Worm (Caenorhabditis elegans) whole organism, early embryonic: ENCODE results near the gene ptp-2.

Experiments used
- B0310.2 ChIP-seq: sonication (generic microtip); optimal IDR thresholded peaks from 2 replicates; lab custom pipeline; 2016; ENCODE audit warnings: mild to moderate bottlenecking, missing genetic modification characterization, missing compliant biosample characterization
- F13C5.2 ChIP-seq: sonication (generic microtip); optimal IDR thresholded peaks from 2 replicates; lab custom pipeline; 2017; ENCODE audit warnings: mild to moderate bottlenecking, missing genetic modification characterization, inconsistent platforms, missing compliant biosample characterization
- aly-1 ChIP-seq: sonication (generic microtip); optimal IDR thresholded peaks from 2 replicates; lab custom pipeline; 2016; ENCODE audit warnings: missing genetic modification characterization, missing compliant biosample characterization
- ama-1 ChIP-seq: fragments of 150-350 bp; optimal IDR thresholded peaks from 2 replicates; lab custom pipeline; 2014
- ceh-13 ChIP-seq: fragments of 200-800 bp; sonication (Bioruptor generic); optimal IDR thresholded peaks from 2 replicates; lab custom pipeline; 2018; ENCODE audit warnings: mild to moderate bottlenecking, missing genetic modification characterization, missing compliant biosample characterization
- ceh-36 ChIP-seq: sonication (generic microtip); optimal IDR thresholded peaks from 2 replicates; lab custom pipeline; 2016; ENCODE audit warnings: missing genetic modification characterization, inconsistent platforms, missing compliant biosample characterization
- ets-7 ChIP-seq: sonication (generic microtip); optimal IDR thresholded peaks from 2 replicates; lab custom pipeline; 2016; ENCODE audit warnings: missing genotype, missing genetic modification characterization, missing compliant biosample characterization
- flt-1 ChIP-seq: fragments of 200-800 bp; sonication (Bioruptor generic); IDR thresholded peaks from 2 replicates; pipeline ENCODE4 v1.3.6; 2022; ENCODE audit warnings: missing genetic modification characterization, missing compliant biosample characterization
- hmbx-1 ChIP-seq: sonication (generic microtip); optimal IDR thresholded peaks from 2 replicates; lab custom pipeline; 2016; ENCODE audit warnings: mild to moderate bottlenecking, missing genetic modification characterization, missing compliant biosample characterization
- hmg-4 ChIP-seq: fragments of 200-800 bp; sonication (Bioruptor generic); optimal IDR thresholded peaks from 2 replicates; lab custom pipeline; 2018; ENCODE audit warnings: mild to moderate bottlenecking, missing genetic modification characterization, missing compliant biosample characterization
- hnd-1 ChIP-seq: sonication (generic microtip); optimal IDR thresholded peaks from 2 replicates; lab custom pipeline; 2016; ENCODE audit warnings: missing genetic modification characterization, missing compliant biosample characterization
- pes-1 ChIP-seq: fragments of 200-800 bp; sonication (Bioruptor generic); IDR thresholded peaks from 2 replicates; pipeline ENCODE4 v1.3.6; 2022; ENCODE audit warnings: missing genetic modification reagents, missing genetic modification characterization, missing compliant biosample characterization
- scrt-1 ChIP-seq: fragments of 200-800 bp; sonication (Bioruptor generic); IDR thresholded peaks from 2 replicates; pipeline ENCODE4 v1.3.6; 2022; ENCODE audit warnings: missing genetic modification characterization, missing compliant biosample characterization
- sea-1 ChIP-seq: fragments of 200-800 bp; sonication (Bioruptor generic); conservative IDR thresholded peaks from 2 replicates; pipeline ENCODE4 v1.3.6; 2022; ENCODE audit warnings: missing genetic modification characterization, missing compliant biosample characterization
- tbx-11 ChIP-seq: fragments of 200-800 bp; sonication (Bioruptor generic); IDR thresholded peaks from 2 replicates; pipeline ENCODE4 v1.3.6; 2022; ENCODE audit warnings: missing genetic modification characterization, missing compliant biosample characterization
- tbx-37 ChIP-seq: fragments of 200-800 bp; sonication (Bioruptor generic); conservative IDR thresholded peaks from 2 replicates; pipeline ENCODE4 v1.3.6; 2022; ENCODE audit warnings: missing genetic modification reagents, missing genetic modification characterization, missing compliant biosample characterization
- tra-4 ChIP-seq: sonication (generic microtip); optimal IDR thresholded peaks from 2 replicates; lab custom pipeline; 2017; ENCODE audit warnings: missing genetic modification characterization, missing compliant biosample characterization

ptp-2 gene

DNA sequence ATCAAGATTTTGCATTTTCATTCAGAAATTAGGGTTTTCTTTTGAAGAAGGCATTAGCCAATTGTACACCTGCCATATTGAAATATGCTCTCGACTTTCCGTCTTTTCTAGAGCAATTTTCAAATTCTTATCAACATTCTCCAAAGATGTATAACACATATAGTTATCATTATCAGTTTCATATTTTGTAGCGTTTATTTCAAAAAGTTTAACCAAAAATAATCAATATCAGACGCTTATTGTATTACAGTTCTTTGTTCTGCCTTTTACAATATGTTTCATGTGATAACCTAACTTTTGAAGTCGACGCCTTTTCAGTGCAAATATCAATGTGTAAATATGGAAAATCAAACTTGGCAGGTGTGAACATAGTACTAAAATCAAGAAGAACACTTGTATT is 4.5 kb upstream of the ptp-2 start:
- TF ChIP-seq ceh-36 (no peak), aly-1 (tag; lab: Kevin White, UChicago) (no peak), sea-1 (GFP tag; lab: Robert Waterston, UW) (no peak), hmg-4 (GFP tag; lab: Kevin White, UChicago) (no peak), tra-4 (tag; lab: Kevin White, UChicago) (no peak), hnd-1 (tag; lab: Kevin White, UChicago) (no peak), scrt-1 (GFP tag; lab: Robert Waterston, UW) (no peak), F13C5.2 (no peak), ceh-13 (GFP tag; lab: Kevin White, UChicago) (no peak), B0310.2 (tag; lab: Kevin White, UChicago) (no peak), ama-1 (lab: Kevin White, UChicago) (no peak), tbx-11 (GFP tag; lab: Robert Waterston, UW) (no peak), hmbx-1 (tag; lab: Kevin White, UChicago) (no peak), flt-1 (no peak), tbx-37 (GFP tag; lab: Robert Waterston, UW) (no peak), pes-1 (GFP tag; lab: Robert Waterston, UW) (no peak), ets-7 (no peak)

DNA sequence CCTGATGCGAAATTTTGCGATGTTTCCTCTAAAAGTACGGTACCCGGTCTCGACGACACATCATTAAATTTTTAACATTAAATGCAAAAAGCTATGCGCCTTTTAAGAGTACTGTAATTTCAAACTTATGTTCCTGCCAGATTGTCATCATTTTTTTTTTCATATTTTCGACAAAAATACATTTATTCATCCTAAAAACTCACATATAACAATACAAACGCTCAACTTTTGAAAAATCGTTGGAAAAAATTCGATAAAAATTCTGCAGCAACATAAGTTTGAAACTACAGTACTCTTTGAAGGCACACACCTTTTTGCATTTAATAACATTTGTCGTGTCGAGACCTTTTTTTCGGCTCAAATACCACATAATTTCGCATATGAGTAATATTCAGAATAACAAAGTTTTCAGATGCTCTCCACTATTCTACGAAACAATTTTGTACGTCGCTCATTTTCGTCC is 1.4 kb upstream of the ptp-2 start, which contains the start of gene frh-1:
TSS of gene frh-1 (plus strand) at position 413 of the 463 bp plus-strand sequence.
- TF ChIP-seq flt-1 (no peak), tra-4 (tag; lab: Kevin White, UChicago) (no peak), ceh-36 (no peak), scrt-1 (GFP tag; lab: Robert Waterston, UW) (no peak), B0310.2 (tag; lab: Kevin White, UChicago) (no peak), tbx-11 (GFP tag; lab: Robert Waterston, UW) (no peak), ets-7 (no peak), hnd-1 (tag; lab: Kevin White, UChicago) (no peak), hmbx-1 (tag; lab: Kevin White, UChicago) (no peak), hmg-4 (GFP tag; lab: Kevin White, UChicago) (no peak), tbx-37 (GFP tag; lab: Robert Waterston, UW) (no peak), aly-1 (tag; lab: Kevin White, UChicago) (no peak), F13C5.2 (no peak), sea-1 (GFP tag; lab: Robert Waterston, UW) (no peak)

DNA sequence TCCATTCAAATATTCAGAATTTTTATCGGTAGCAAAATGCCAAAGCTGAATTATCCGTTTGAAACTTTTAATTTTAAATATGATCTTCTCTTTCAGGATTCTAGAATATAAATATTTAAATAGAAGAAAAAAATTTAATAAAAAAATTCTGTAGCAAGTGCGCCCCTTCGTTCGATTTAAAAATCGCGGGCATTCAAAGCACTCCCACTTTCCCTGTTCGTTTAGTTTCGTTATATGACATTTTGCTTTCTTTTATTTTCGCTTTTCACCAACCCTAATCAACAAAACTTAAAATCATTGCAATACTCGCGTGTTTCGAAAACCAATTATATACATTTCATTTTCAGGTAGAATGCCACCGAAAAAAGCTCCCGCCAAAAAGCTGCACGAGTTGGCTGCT is 3.2 kb downstream of the ptp-2 start, which contains the start of gene vrk-1:
TSS of gene vrk-1 (plus strand) at position 348 of the 400 bp plus-strand sequence.
- TF ChIP-seq hmg-4 (GFP tag; lab: Kevin White, UChicago) (no peak), pes-1 (GFP tag; lab: Robert Waterston, UW) (no peak)

DNA sequence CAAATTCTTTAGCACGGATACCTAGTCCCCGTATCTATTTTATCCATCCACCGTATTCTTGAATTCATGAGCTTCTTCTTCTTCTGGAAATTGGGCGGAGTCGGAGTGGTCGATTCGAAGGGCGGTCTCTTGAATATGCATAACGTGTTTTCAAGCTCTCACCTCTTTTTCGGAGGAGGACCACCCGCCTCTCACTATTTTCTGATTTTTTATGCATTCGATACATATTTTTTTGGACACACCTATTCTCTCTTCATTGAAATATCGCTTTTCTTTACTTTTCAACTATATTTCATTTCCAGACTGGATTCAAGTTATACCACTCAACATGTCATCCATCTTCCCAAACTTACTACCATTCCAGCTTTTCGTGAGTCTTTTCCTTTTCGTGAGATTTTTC is 10.1 kb downstream of the ptp-2 start, which contains the start of gene egl-44:
TSS of gene egl-44 (plus strand) at position 301 of the 400 bp plus-strand sequence.
- TF ChIP-seq tra-4 (tag; lab: Kevin White, UChicago): no peak

DNA sequence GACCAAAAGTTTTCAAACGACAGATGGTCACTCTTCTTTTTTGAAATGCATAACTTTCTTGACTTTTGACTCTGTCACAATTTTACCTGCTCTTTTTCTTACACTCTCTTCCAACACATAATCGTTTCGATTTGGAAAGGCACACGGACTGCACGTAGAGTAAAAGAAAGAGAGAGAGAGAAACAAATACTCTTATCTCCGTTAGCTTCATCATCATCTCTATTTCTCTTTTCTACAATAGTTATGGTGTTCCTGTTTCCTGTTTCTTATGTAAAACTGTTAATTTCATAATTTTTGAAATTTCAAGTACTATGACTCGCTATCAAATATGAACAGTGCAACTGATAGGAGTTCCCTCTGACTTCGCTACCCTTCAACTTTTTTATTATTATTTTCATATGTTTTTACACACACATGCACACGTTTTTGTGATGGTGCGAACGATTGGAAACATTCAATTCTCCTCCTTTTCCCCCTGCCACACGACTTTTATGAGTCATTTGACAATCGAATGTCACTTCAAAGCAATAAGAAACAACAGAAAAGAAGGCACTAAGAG is 11.7 kb downstream of the ptp-2 start:
- TF ChIP-seq ceh-13 (GFP tag; lab: Kevin White, UChicago) (no peak), tra-4 (tag; lab: Kevin White, UChicago) (no peak), F13C5.2 (no peak), hmg-4 (GFP tag; lab: Kevin White, UChicago) (no peak), pes-1 (GFP tag; lab: Robert Waterston, UW) (no peak), flt-1 (no peak), B0310.2 (tag; lab: Kevin White, UChicago) (no peak), sea-1 (GFP tag; lab: Robert Waterston, UW) (no peak), hmbx-1 (tag; lab: Kevin White, UChicago) (no peak), ets-7 (no peak), tbx-37 (GFP tag; lab: Robert Waterston, UW) (no peak), scrt-1 (GFP tag; lab: Robert Waterston, UW) (no peak), hnd-1 (tag; lab: Kevin White, UChicago) (no peak)

DNA sequence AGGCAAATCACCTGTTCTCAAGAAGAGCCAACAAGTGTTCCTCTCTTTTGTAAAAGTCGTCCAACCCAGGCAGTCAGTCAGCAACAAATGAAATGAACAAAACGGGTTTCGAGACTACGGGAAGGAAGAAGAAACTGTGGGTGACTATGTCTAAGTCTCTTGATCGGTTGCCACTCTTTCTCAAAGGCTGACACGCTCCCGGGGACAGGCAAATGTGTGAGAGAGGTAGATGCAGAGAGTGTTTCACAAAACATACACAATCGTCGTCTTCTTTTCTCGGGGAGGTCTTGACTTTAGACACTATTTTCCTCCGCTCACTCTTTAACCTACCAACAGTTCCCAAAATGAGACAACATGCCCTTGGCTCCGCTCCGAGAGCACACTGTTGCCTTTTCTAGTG is 12.7 kb downstream of the ptp-2 start:
- TF ChIP-seq flt-1 (no peak), tbx-37 (GFP tag; lab: Robert Waterston, UW) (no peak), F13C5.2 (no peak), hnd-1 (tag; lab: Kevin White, UChicago) (no peak), hmg-4 (GFP tag; lab: Kevin White, UChicago) (no peak), tra-4 (tag; lab: Kevin White, UChicago) (no peak)

DNA sequence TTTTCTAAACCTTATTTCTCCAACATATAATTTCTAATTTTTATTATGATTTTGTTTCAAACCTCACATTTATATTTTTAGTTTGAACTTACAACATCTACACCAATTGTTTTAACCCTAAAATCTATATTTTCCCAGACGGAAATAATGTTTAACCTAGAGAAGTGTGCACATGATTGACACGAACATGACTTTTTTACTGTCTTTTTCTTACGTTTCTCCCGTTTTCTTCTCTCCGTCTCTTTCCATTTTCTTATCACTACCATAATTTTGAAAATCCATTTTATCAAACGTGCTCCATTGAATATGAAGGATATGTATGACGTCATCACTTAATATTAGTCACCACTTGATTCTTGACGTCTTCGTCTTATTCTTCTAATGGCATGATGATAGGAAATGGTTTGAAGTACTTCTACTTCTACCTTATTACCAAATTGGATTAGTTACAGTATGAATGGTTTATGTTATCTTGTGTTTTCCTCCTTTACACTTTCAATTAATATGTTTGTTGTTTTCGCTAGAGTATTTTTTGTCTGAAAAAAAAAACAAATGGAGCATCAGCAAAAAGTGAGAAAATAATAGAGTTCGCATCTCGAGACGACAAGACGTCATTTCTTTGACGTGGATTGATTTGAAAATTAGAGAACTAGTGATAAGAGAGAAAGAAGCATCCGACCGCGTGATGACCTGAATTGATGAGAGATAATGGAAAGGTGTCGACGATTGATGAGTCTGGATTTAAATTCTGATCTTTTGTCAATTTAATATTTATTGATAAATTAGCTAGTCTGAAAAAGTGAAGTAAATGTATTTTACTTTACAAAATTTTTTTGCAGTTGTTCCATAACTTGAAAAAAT is 13.7 kb downstream of the ptp-2 start:
- TF ChIP-seq hmg-4 (GFP tag; lab: Kevin White, UChicago) (no peak), tbx-37 (GFP tag; lab: Robert Waterston, UW) (no peak), B0310.2 (tag; lab: Kevin White, UChicago) (no peak), scrt-1 (GFP tag; lab: Robert Waterston, UW) (no peak), tra-4 (tag; lab: Kevin White, UChicago) (no peak), hnd-1 (tag; lab: Kevin White, UChicago) (no peak), pes-1 (GFP tag; lab: Robert Waterston, UW) (no peak), sea-1 (GFP tag; lab: Robert Waterston, UW) (no peak), ama-1 (lab: Kevin White, UChicago) (no peak), ceh-13 (GFP tag; lab: Kevin White, UChicago) (no peak), F13C5.2 (no peak), tbx-11 (GFP tag; lab: Robert Waterston, UW) (no peak), hmbx-1 (tag; lab: Kevin White, UChicago) (no peak), ets-7 (no peak)
